Worm (Caenorhabditis elegans) whole organism, young adult: ENCODE results near the gene srlf-35.

Experiments
- B0019.2 ChIP-seq: fragments of 200-800 bp; sonication (Bioruptor generic); conservative IDR thresholded peaks from 2 replicates; pipeline ENCODE4 v1.3.6; 2022; ENCODE audit warnings: missing genetic modification reagents, missing genetic modification characterization, missing compliant biosample characterization
- C17E4.6 ChIP-seq: fragments of 200-800 bp; sonication (Bioruptor generic); IDR thresholded peaks from 2 replicates; pipeline ENCODE4 v1.3.6; 2022; ENCODE audit warnings: missing genetic modification reagents, missing genetic modification characterization, missing compliant biosample characterization
- D2030.7 ChIP-seq: fragments of 200-800 bp; sonication (Bioruptor generic); IDR thresholded peaks from 2 replicates; pipeline ENCODE4 v1.3.6; 2022; ENCODE audit warnings: missing genetic modification reagents, missing genetic modification characterization, missing compliant biosample characterization
- F39B2.1 ChIP-seq: fragments of 200-800 bp; sonication (Bioruptor generic); IDR thresholded peaks from 2 replicates; pipeline ENCODE4 v1.3.6; 2022; ENCODE audit warnings: missing genetic modification reagents, missing genetic modification characterization, missing compliant biosample characterization
- F55B11.4 ChIP-seq: sonication (generic microtip); optimal IDR thresholded peaks from 2 replicates; lab custom pipeline; 2016; ENCODE audit warnings: missing compliant biosample characterization, missing genetic modification characterization, borderline replicate concordance; ENCODE audit not compliant: insufficient read depth
- F57C9.4 ChIP-seq: sonication (generic microtip); optimal IDR thresholded peaks from 2 replicates; lab custom pipeline; 2017; ENCODE audit warnings: mild to moderate bottlenecking, missing genetic modification characterization, missing compliant biosample characterization
- K11D2.4 ChIP-seq: fragments of 200-800 bp; sonication (Bioruptor generic); IDR thresholded peaks from 2 replicates; pipeline ENCODE4 v1.3.6; 2022; ENCODE audit warnings: missing genetic modification reagents, missing genetic modification characterization, missing compliant biosample characterization
- akir-1 ChIP-seq: fragments of 200-800 bp; sonication (Bioruptor generic); optimal IDR thresholded peaks from 2 replicates; lab custom pipeline; 2018; ENCODE audit warnings: mild to moderate bottlenecking, missing genetic modification characterization, moderate library complexity, missing compliant biosample characterization
- athp-1 ChIP-seq: sonication (generic microtip); optimal IDR thresholded peaks from 2 replicates; lab custom pipeline; 2017; ENCODE audit warnings: mild to moderate bottlenecking, missing genetic modification characterization, missing compliant biosample characterization
- bed-1 ChIP-seq: fragments of 200-800 bp; sonication (Bioruptor generic); IDR thresholded peaks from 2 replicates; pipeline ENCODE4 v1.3.6; 2022; ENCODE audit warnings: missing genetic modification reagents, missing genetic modification characterization, missing compliant biosample characterization
- bed-2 ChIP-seq: fragments of 200-800 bp; sonication (Bioruptor generic); IDR thresholded peaks from 2 replicates; pipeline ENCODE4 v1.3.6; 2022; ENCODE audit warnings: missing genetic modification reagents, missing genetic modification characterization, missing compliant biosample characterization
- ccch-3 ChIP-seq: fragments of 200-800 bp; sonication (Bioruptor generic); optimal IDR thresholded peaks from 2 replicates; lab custom pipeline; 2018; ENCODE audit warnings: mild to moderate bottlenecking, missing genetic modification characterization, missing compliant biosample characterization
- cebp-2 ChIP-seq: fragments of 200-800 bp; sonication (Bioruptor generic); IDR thresholded peaks from 2 replicates; pipeline ENCODE4 v1.3.6; 2022; ENCODE audit warnings: missing genetic modification characterization, missing compliant biosample characterization
- dpl-1 ChIP-seq: fragments of 150-350 bp; optimal IDR thresholded peaks from 2 replicates; lab custom pipeline; 2014; ENCODE audit warnings: missing biosample characterization, missing genetic modification reagents, missing genetic modification characterization
- egrh-3 ChIP-seq: fragments of 200-800 bp; sonication (Bioruptor generic); IDR thresholded peaks from 2 replicates; pipeline ENCODE4 v1.3.6; 2022; ENCODE audit warnings: missing genetic modification reagents, missing genetic modification characterization, missing compliant biosample characterization
- let-607 ChIP-seq, 2 experiments: fragments of 200-800 bp in 1 of 2; sonication (Bioruptor generic) in 1 of 2; sonication (generic microtip) in 1 of 2; optimal IDR thresholded peaks; 2 replicates each; lab custom pipeline; 2016 to 2018; ENCODE audit warnings: mild to moderate bottlenecking in 2 of 2, missing compliant biosample characterization in 2 of 2, missing genetic modification characterization in 2 of 2, moderate library complexity in 2 of 2, missing genotype in 1 of 2
- lin-40 ChIP-seq: sonication (generic microtip); optimal IDR thresholded peaks from 2 replicates; lab custom pipeline; 2016; ENCODE audit warnings: missing genetic modification characterization, mild to moderate bottlenecking, missing compliant biosample characterization, missing genotype, missing genetic modification reagents
- lsl-1 ChIP-seq: fragments of 200-800 bp; sonication (Bioruptor generic); optimal IDR thresholded peaks from 2 replicates; lab custom pipeline; 2018; ENCODE audit warnings: mild to moderate bottlenecking, missing genetic modification characterization, moderate library complexity, missing compliant biosample characterization
- lsy-27 ChIP-seq: sonication (generic microtip); optimal IDR thresholded peaks from 2 replicates; lab custom pipeline; 2017; ENCODE audit warnings: missing genetic modification characterization, mild to moderate bottlenecking, missing compliant biosample characterization, antibody characterized with exemption, missing genotype, borderline replicate concordance; ENCODE audit not compliant: insufficient read depth
- madf-3 ChIP-seq: fragments of 200-800 bp; sonication (Bioruptor generic); IDR thresholded peaks from 2 replicates; pipeline ENCODE4 v1.3.6; 2022; ENCODE audit warnings: missing genetic modification reagents, missing genetic modification characterization, missing compliant biosample characterization
- nfya-1 ChIP-seq: sonication (generic microtip); optimal IDR thresholded peaks from 2 replicates; lab custom pipeline; 2017; ENCODE audit warnings: antibody characterized with exemption, missing compliant biosample characterization, missing genetic modification characterization, borderline replicate concordance; ENCODE audit not compliant: insufficient read depth
- nhr-179 ChIP-seq: sonication (generic microtip); optimal IDR thresholded peaks from 2 replicates; lab custom pipeline; 2016; ENCODE audit warnings: mild to moderate bottlenecking, missing genetic modification characterization, missing compliant biosample characterization
- nhr-80 ChIP-seq: sonication (generic microtip); optimal IDR thresholded peaks from 2 replicates; lab custom pipeline; 2016; ENCODE audit warnings: missing genetic modification characterization, missing compliant biosample characterization
- nhr-90 ChIP-seq: sonication (generic microtip); optimal IDR thresholded peaks from 2 replicates; lab custom pipeline; 2016; ENCODE audit warnings: missing genotype, mild to moderate bottlenecking, missing genetic modification characterization, missing compliant biosample characterization
- pha-4 ChIP-seq: fragments of 150-350 bp; sonication (generic microtip); optimal IDR thresholded peaks from 2 replicates; lab custom pipeline; 2014; ENCODE audit warnings: missing biosample characterization, missing genetic modification reagents, missing genetic modification characterization
- repo-1 ChIP-seq: sonication (generic microtip); optimal IDR thresholded peaks from 2 replicates; lab custom pipeline; 2017; ENCODE audit warnings: mild to moderate bottlenecking, missing genetic modification characterization, missing compliant biosample characterization
- sea-2 ChIP-seq: fragments of 200-800 bp; sonication (Bioruptor generic); IDR thresholded peaks from 2 replicates; pipeline ENCODE4 v1.3.6; 2022; ENCODE audit warnings: missing genetic modification characterization, missing compliant biosample characterization
- snpc-1.3 ChIP-seq: sonication (generic microtip); optimal IDR thresholded peaks from 2 replicates; lab custom pipeline; 2017; ENCODE audit warnings: missing genetic modification characterization, mild to moderate bottlenecking, missing compliant biosample characterization, antibody characterized with exemption, moderate library complexity, missing genotype, missing genetic modification reagents; ENCODE audit not compliant: insufficient read depth
- somi-1 ChIP-seq: fragments of 200-800 bp; sonication (Bioruptor generic); optimal IDR thresholded peaks from 2 replicates; lab custom pipeline; 2018; ENCODE audit warnings: mild to moderate bottlenecking, missing genetic modification characterization, missing compliant biosample characterization
- tbx-9 ChIP-seq: sonication (generic microtip); optimal IDR thresholded peaks from 2 replicates; lab custom pipeline; 2016; ENCODE audit warnings: borderline replicate concordance, missing genetic modification characterization, inconsistent platforms, missing compliant biosample characterization
- unc-130 ChIP-seq: sonication (generic microtip); optimal IDR thresholded peaks from 2 replicates; lab custom pipeline; 2016; ENCODE audit warnings: missing genetic modification reagents, missing genetic modification characterization, missing compliant biosample characterization
- zfh-2 ChIP-seq: fragments of 200-800 bp; sonication (Bioruptor generic); conservative IDR thresholded peaks from 2 replicates; pipeline ENCODE4 v1.3.6; 2022; ENCODE audit warnings: missing genetic modification reagents, missing genetic modification characterization, missing compliant biosample characterization

srlf-35 gene

DNA sequence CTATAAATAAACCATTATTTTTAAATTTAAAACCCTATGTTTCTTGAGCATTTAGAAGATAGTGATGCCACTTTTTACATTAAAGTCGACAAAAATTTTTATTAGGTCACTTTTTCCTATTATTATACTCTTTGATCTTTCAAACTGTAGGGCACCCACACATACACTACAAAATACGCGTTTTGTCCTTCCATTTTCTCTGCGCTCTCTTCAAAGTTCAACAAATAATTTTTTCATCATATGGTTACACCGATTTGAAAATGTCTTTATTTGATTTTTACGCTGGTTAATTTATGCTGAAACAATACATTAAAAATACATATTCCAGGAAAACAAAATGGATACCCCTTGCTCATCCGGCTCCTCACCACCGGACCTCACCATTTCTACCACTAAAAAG, 41.6 kb upstream of the srlf-35 start, which contains the start of gene nhr-202:
nhr-202 (plus strand) TSS at position 326 of the 400 bp plus-strand sequence.
- TF ChIP-seq nhr-80 (tag; lab: Kevin White, UChicago) (peak; percentile 49), somi-1 (GFP tag; lab: Kevin White, UChicago) (no peak)

DNA sequence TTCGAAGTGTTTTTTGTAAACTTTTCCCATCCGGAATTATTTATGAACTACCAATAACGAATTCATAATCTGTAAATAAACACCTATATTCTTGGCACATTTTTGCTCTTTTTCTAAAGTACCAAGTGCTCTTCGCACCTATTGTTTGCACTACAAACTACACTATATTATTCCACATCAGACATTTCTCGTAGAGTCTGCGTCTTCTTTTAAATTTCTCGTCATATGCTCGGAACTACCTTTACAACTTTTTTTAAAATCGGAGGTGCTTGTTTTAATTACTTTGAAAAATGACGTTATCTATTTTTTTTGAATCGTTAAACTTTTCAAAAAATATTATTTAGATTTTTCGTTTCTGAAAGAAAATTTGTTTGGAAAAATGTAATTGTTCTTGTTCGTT, 39.0 kb upstream of the srlf-35 start, which contains the start of gene nhr-201:
nhr-201 (plus strand) TSS at position 29 of the 400 bp plus-strand sequence.
- TF ChIP-seq tbx-9 (tag; lab: Kevin White, UChicago) (no peak), athp-1 (tag; lab: Kevin White, UChicago) (no peak), F55B11.4 (no peak), nhr-80 (tag; lab: Kevin White, UChicago) (peak; percentile 11)

ce11 chrV:465355-465754, 38.5 kb upstream of the srlf-35 start:
- TF ChIP-seq ccch-3 (GFP tag; lab: Kevin White, UChicago) (no peak), snpc-1.3 (tag; lab: Kevin White, UChicago) (no peak), nfya-1 (tag; lab: Kevin White, UChicago) (no peak), sea-2 (no peak), zfh-2 (GFP tag; lab: Robert Waterston, UW) (no peak), bed-1 (GFP tag; lab: Robert Waterston, UW) (no peak), nhr-90 (tag; lab: Kevin White, UChicago) (no peak)

- TF ChIP-seq F39B2.1 (GFP tag; lab: Robert Waterston, UW), result no peak
- no peak for TF ChIP-seq nhr-90 (tag; lab: Kevin White, UChicago)
- no peak for TF ChIP-seq lin-40
- TF ChIP-seq akir-1, result no peak
- no peak for TF ChIP-seq unc-130 (GFP tag; lab: Kevin White, UChicago)
- TF ChIP-seq D2030.7, result no peak
- TF ChIP-seq cebp-2 (GFP tag; lab: Robert Waterston, UW), result no peak
- no peak for TF ChIP-seq B0019.2 (GFP tag; lab: Robert Waterston, UW)
- no peak for TF ChIP-seq egrh-3
- no peak for TF ChIP-seq let-607 (tag; optimal IDR thresholded peaks at IDR 0.05; lab: Kevin White, UChicago)
- TF ChIP-seq lsy-27 (tag; lab: Kevin White, UChicago), result no peak
- TF ChIP-seq repo-1 (tag; lab: Kevin White, UChicago), result no peak
- no peak for TF ChIP-seq dpl-1 (GFP tag; lab: Kevin White, UChicago)
- no peak for TF ChIP-seq lsl-1 (GFP tag; lab: Kevin White, UChicago)
- TF ChIP-seq F57C9.4, result no peak
- no peak for TF ChIP-seq madf-3
- no peak for TF ChIP-seq pha-4
Measured at ce11 chrV:467507-467906, 36.3 kb upstream of the srlf-35 start.

- TF ChIP-seq C17E4.6 (GFP tag; lab: Robert Waterston, UW), result no peak
- no peak for TF ChIP-seq bed-2 (GFP tag; lab: Robert Waterston, UW)
- no peak for TF ChIP-seq nhr-179 (tag; lab: Kevin White, UChicago)
- TF ChIP-seq K11D2.4 (GFP tag; lab: Robert Waterston, UW), result no peak
Measured at ce11 chrV:468460-468859, 35.4 kb upstream of the srlf-35 start, which contains the start of gene srbc-57. TSS of gene srbc-57 (minus strand) at chrV:468560.
